Worm (Caenorhabditis elegans) whole organism, midembryonic: ENCODE data around the gene ZC84.6.

Experiments
- T22C8.4 ChIP-seq: fragments of 200-800 bp; sonication (Bioruptor generic); IDR thresholded peaks from 2 replicates; pipeline ENCODE4 v1.3.6; 2022; ENCODE audit warnings: missing genetic modification characterization, missing compliant biosample characterization
- cog-1 ChIP-seq: sonication (generic microtip); optimal IDR thresholded peaks from 2 replicates; lab custom pipeline; 2016; ENCODE audit warnings: missing genetic modification characterization, missing compliant biosample characterization
- flt-1 ChIP-seq: fragments of 200-800 bp; sonication (Bioruptor generic); IDR thresholded peaks from 2 replicates; pipeline ENCODE4 v1.3.6; 2022; ENCODE audit warnings: missing genetic modification characterization, missing compliant biosample characterization
- klf-2 ChIP-seq: fragments of 200-800 bp; sonication (Bioruptor generic); conservative IDR thresholded peaks from 2 replicates; pipeline ENCODE4 v1.3.6; 2022; ENCODE audit warnings: missing genetic modification reagents, missing genetic modification characterization, missing compliant biosample characterization
- med-1 ChIP-seq: sonication (generic microtip); optimal IDR thresholded peaks from 2 replicates; lab custom pipeline; 2017; ENCODE audit warnings: missing genetic modification characterization, mild to moderate bottlenecking, missing compliant biosample characterization, antibody characterized with exemption, missing genetic modification reagents; ENCODE audit not compliant: insufficient read depth
- ref-1 ChIP-seq: fragments of 200-800 bp; sonication (Bioruptor generic); conservative IDR thresholded peaks from 2 replicates; pipeline ENCODE4 v1.3.6; 2022; ENCODE audit warnings: missing genetic modification reagents, missing genetic modification characterization, missing compliant biosample characterization
- tab-1 ChIP-seq: fragments of 200-800 bp; sonication (Bioruptor generic); IDR thresholded peaks from 2 replicates; pipeline ENCODE4 v1.3.6; 2022; ENCODE audit warnings: missing genetic modification characterization, missing compliant biosample characterization
- ztf-23 ChIP-seq: fragments of 200-800 bp; sonication (Bioruptor generic); IDR thresholded peaks from 2 replicates; pipeline ENCODE4 v1.3.6; 2022; ENCODE audit warnings: missing genetic modification reagents, missing genetic modification characterization, missing compliant biosample characterization
- ztf-29 ChIP-seq: fragments of 200-800 bp; sonication (Bioruptor generic); IDR thresholded peaks from 2 replicates; pipeline ENCODE4 v1.3.6; 2022; ENCODE audit warnings: missing genetic modification reagents, missing genetic modification characterization, missing compliant biosample characterization

ZC84.6 gene

ce11 chrIII:9161553-9161952, 38.0 kb downstream of the ZC84.6 start, which contains the start of gene ptr-9:
TSS of gene ptr-9 (minus strand) at chrIII:9161653.
- TF ChIP-seq flt-1 (no peak), klf-2 (no peak), ref-1 (GFP tag; lab: Robert Waterston, UW) (no peak), cog-1 (tag; lab: Kevin White, UChicago) (no peak), T22C8.4 (GFP tag; lab: Robert Waterston, UW) (no peak), ztf-29 (GFP tag; lab: Robert Waterston, UW) (no peak), ztf-23 (GFP tag; lab: Robert Waterston, UW) (no peak), med-1 (GFP tag; lab: Kevin White, UChicago) (no peak)

- TF ChIP-seq cog-1 (tag; lab: Kevin White, UChicago) (no peak), T22C8.4 (GFP tag; lab: Robert Waterston, UW) (no peak), klf-2 (no peak), flt-1 (no peak), ztf-29 (GFP tag; lab: Robert Waterston, UW) (no peak), ref-1 (GFP tag; lab: Robert Waterston, UW) (no peak), med-1 (GFP tag; lab: Kevin White, UChicago) (no peak), tab-1 (GFP tag; lab: Robert Waterston, UW) (no peak), ztf-23 (GFP tag; lab: Robert Waterston, UW) (no peak)
Measured at ce11 chrIII:9154766-9155165, 44.7 kb downstream of the ZC84.6 start, which contains the start of gene irld-34. TSS of gene irld-34 (plus strand) at chrIII:9155066.

DNA sequence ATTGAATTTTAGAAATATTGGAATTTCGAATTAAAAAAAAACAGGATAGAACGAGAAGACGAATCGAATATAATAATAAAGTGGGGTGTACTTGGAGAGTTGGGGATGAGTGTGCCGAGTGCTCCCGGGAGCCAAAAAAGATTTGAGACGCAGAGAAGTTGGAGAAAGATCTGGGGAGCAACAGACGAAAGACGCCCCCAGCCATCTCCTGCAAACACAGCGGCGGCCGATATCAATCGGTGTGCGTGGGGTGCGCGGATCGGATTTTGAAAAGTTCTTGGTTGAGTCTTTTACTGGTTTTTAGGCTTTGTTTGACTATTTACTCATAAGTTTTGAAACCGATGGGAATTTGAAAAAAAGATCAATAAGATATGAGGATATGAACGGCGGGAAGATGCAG, 45.7 kb downstream of the ZC84.6 start, which contains the start of gene nhl-1:
TSS of gene nhl-1 (minus strand) at position 101 of the 400 bp plus-strand sequence.
- TF ChIP-seq ref-1 (GFP tag; lab: Robert Waterston, UW) = no peak

- TF ChIP-seq T22C8.4 (GFP tag; lab: Robert Waterston, UW) = no peak
- TF ChIP-seq cog-1 (tag; lab: Kevin White, UChicago) = no peak
- TF ChIP-seq ref-1 (GFP tag; lab: Robert Waterston, UW) = no peak
Measured at ce11 chrIII:9152950-9153349, 46.6 kb downstream of the ZC84.6 start.

DNA sequence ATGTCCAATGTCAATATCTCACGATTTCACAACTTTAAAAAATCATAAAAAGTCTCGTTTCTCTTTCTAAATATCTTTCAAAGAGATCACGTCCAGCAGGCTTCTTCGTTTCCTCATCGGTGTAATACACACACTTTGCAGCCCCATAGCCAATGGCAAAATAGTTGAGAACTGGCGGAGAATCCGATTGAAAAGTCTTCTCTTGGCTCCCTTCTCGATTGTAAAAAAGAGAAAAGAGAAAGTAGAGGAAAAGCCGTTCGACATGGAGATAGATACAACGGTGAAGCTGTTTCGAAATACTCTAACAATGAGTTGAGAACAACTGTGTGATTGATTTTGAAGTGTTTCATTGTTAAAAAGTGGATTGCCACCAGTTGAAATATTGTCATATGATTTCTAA, 47.7 kb downstream of the ZC84.6 start:
- TF ChIP-seq klf-2 = no peak

DNA sequence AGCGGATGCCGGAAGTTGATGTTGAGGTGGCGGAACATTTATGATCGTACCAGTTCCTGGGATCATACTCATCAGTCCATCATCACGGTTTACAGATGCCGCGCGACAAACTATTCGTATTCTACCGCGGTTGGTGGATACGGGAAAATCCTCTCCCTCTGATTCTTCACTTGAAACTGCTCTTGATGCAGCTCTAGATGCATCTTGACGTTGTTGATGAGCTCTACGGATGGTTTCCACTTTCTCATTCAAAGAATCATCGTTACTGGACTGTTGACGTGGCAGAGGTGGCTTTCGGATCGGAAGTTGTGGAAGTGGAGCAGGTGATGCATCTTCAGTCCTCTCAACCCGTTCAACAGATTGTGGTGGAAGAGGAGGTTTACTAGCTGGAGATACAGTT, 50.4 kb downstream of the ZC84.6 start:
- TF ChIP-seq ref-1 (GFP tag; lab: Robert Waterston, UW) = no peak

ce11 chrIII:9145765-9146164, 53.7 kb downstream of the ZC84.6 start, which contains the start of gene ZK512.8:
TSS of gene ZK512.8 (plus strand) at chrIII:9146065.
- no peak for TF ChIP-seq flt-1
- no peak for TF ChIP-seq ref-1 (GFP tag; lab: Robert Waterston, UW)
- TF ChIP-seq klf-2 = no peak
- TF ChIP-seq tab-1 (GFP tag; lab: Robert Waterston, UW) = no peak
- no peak for TF ChIP-seq cog-1 (tag; lab: Kevin White, UChicago)

- TF ChIP-seq T22C8.4 (GFP tag; lab: Robert Waterston, UW) (no peak), cog-1 (tag; lab: Kevin White, UChicago) (no peak), flt-1 (no peak), klf-2 (no peak), ztf-23 (GFP tag; lab: Robert Waterston, UW) (no peak), ztf-29 (GFP tag; lab: Robert Waterston, UW) (no peak), ref-1 (GFP tag; lab: Robert Waterston, UW) (no peak), tab-1 (GFP tag; lab: Robert Waterston, UW) (no peak), med-1 (GFP tag; lab: Kevin White, UChicago) (no peak)
Measured at ce11 chrIII:9144744-9145390, 54.6 kb downstream of the ZC84.6 start, which contains the start of the genes ZK512.2 and ZK512.4. TSS of gene ZK512.2 (minus strand) at chrIII:9144794. TSS of gene ZK512.4 (plus strand) at chrIII:9145340.

ce11 chrIII:9143911-9144310, 55.6 kb downstream of the ZC84.6 start, which contains the start of gene ZK512.11:
TSS of gene ZK512.11 (plus strand) at chrIII:9144211.
- TF ChIP-seq T22C8.4 (GFP tag; lab: Robert Waterston, UW) (peak; percentile 23; the same call in 1 of the 2 replicates), ztf-23 (GFP tag; lab: Robert Waterston, UW) (no peak)
